Fruit fly (Drosophila melanogaster) whole organism, embryonic: Measurements from ENCODE around the gene Sclp.
A peak's percentile ranks its signal among the peaks of the same experiment; 100 is the strongest.

Experiments used
- BEAF-32 ChIP-seq: fragments of 200-800 bp; sonication (Bioruptor generic); optimal IDR thresholded peaks from 3 replicates; lab custom pipeline; 2017; ENCODE audit warnings: missing biosample characterization, missing genetic modification characterization, mild to moderate bottlenecking, moderate library complexity, missing genetic modification reagents
- CG10959 ChIP-seq: fragments of 200-800 bp; sonication (Bioruptor generic); IDR thresholded peaks from 2 replicates; pipeline ENCODE4 v1.3.6; 2022; ENCODE audit warnings: missing biosample characterization, missing genetic modification characterization
- CG12071 ChIP-seq: fragments of 200-800 bp; sonication (Bioruptor generic); optimal IDR thresholded peaks from 3 replicates; lab custom pipeline; 2018; ENCODE audit warnings: missing biosample characterization, mild to moderate bottlenecking, missing genetic modification characterization
- CG12659 ChIP-seq: fragments of 200-800 bp; sonication (Bioruptor generic); optimal IDR thresholded peaks from 3 replicates; lab custom pipeline; 2017; ENCODE audit warnings: mild to moderate bottlenecking, missing biosample characterization, missing genetic modification reagents, missing genetic modification characterization
- CG13424 ChIP-seq: fragments of 200-800 bp; sonication (Bioruptor generic); optimal IDR thresholded peaks from 2 replicates; lab custom pipeline; 2019; ENCODE audit warnings: missing biosample characterization, mild to moderate bottlenecking, missing genetic modification characterization, moderate library complexity
- CG14441 ChIP-seq: fragments of 200-800 bp; sonication (Bioruptor generic); IDR thresholded peaks from 2 replicates; pipeline ENCODE4 v1.3.6; 2022; ENCODE audit warnings: missing biosample characterization, missing genetic modification characterization
- CG1602 ChIP-seq: fragments of 200-800 bp; sonication (Bioruptor generic); optimal IDR thresholded peaks from 3 replicates; lab custom pipeline; 2016; ENCODE audit warnings: missing biosample characterization, missing genetic modification characterization
- CG1647 ChIP-seq: fragments of 200-800 bp; sonication (Bioruptor generic); optimal IDR thresholded peaks from 3 replicates; lab custom pipeline; 2016; ENCODE audit warnings: missing biosample characterization, missing genetic modification characterization
- CG16779 ChIP-seq: fragments of 200-800 bp; sonication (Bioruptor generic); IDR thresholded peaks from 2 replicates; pipeline ENCODE4 v1.3.6; 2022; ENCODE audit warnings: missing biosample characterization, missing genetic modification characterization
- CG16815 ChIP-seq: fragments of 200-800 bp; sonication (Bioruptor generic); optimal IDR thresholded peaks from 3 replicates; lab custom pipeline; 2017; ENCODE audit warnings: missing biosample characterization, mild to moderate bottlenecking, missing genetic modification characterization
- CG2116 ChIP-seq: fragments of 200-800 bp; sonication (Bioruptor generic); optimal IDR thresholded peaks from 3 replicates; lab custom pipeline; 2018; ENCODE audit warnings: missing biosample characterization, mild to moderate bottlenecking, missing genetic modification characterization
- CG2120 ChIP-seq: fragments of 200-800 bp; sonication (Bioruptor generic); optimal IDR thresholded peaks from 3 replicates; lab custom pipeline; 2016; ENCODE audit warnings: missing biosample characterization, missing genetic modification characterization
- CG2129 ChIP-seq: fragments of 200-800 bp; sonication (Bioruptor generic); IDR thresholded peaks from 2 replicates; pipeline ENCODE4 v1.3.6; 2022; ENCODE audit warnings: missing biosample characterization, missing genetic modification characterization; ENCODE audit not compliant: partially characterized antibody
- CG2202 ChIP-seq: fragments of 200-800 bp; sonication (Bioruptor generic); optimal IDR thresholded peaks from 2 replicates; lab custom pipeline; 2018; ENCODE audit warnings: missing biosample characterization, mild to moderate bottlenecking, missing genetic modification characterization
- CG3163 ChIP-seq: fragments of 200-800 bp; sonication (Bioruptor generic); optimal IDR thresholded peaks from 3 replicates; lab custom pipeline; 2016; ENCODE audit warnings: missing biosample characterization, missing genetic modification characterization
- CG3838 ChIP-seq: fragments of 200-800 bp; sonication (Bioruptor generic); optimal IDR thresholded peaks from 3 replicates; lab custom pipeline; 2016; ENCODE audit warnings: missing biosample characterization, missing genetic modification characterization
- CG4360 ChIP-seq: fragments of 200-800 bp; sonication (Bioruptor generic); IDR thresholded peaks from 2 replicates; pipeline ENCODE4 v1.3.6; 2022; ENCODE audit warnings: missing biosample characterization, missing genetic modification characterization
- CG43689 ChIP-seq: fragments of 200-800 bp; sonication (Bioruptor generic); IDR thresholded peaks from 2 replicates; pipeline ENCODE4 v1.3.6; 2022; ENCODE audit warnings: missing biosample characterization, missing genetic modification characterization
- CG6175 ChIP-seq: fragments of 200-800 bp; sonication (Bioruptor generic); IDR thresholded peaks from 3 replicates; pipeline ENCODE4 v1.3.6; 2022; ENCODE audit warnings: missing biosample characterization, missing genetic modification characterization
- CG6272 ChIP-seq: fragments of 200-800 bp; sonication (Bioruptor generic); IDR thresholded peaks from 2 replicates; pipeline ENCODE4 v1.3.6; 2022; ENCODE audit warnings: missing biosample characterization, missing genetic modification characterization
- CG7786 ChIP-seq: fragments of 200-800 bp; sonication (Bioruptor generic); optimal IDR thresholded peaks from 2 replicates; lab custom pipeline; 2016; ENCODE audit warnings: missing biosample characterization, missing genetic modification characterization
- CkIIα-i1 ChIP-seq: fragments of 200-800 bp; sonication (Bioruptor generic); IDR thresholded peaks from 2 replicates; pipeline ENCODE4 v1.3.6; 2022; ENCODE audit warnings: missing biosample characterization, missing genetic modification characterization
- D ChIP-seq, 2 experiments: fragments of 200-800 bp in 1 of 2; fragments of >200 bp in 1 of 2; sonication (Bioruptor generic) in 1 of 2; optimal IDR thresholded peaks; 2 replicates in 1 of 2; 3 replicates in 1 of 2; lab custom pipeline; 2017; ENCODE audit warnings: mild to moderate bottlenecking in 1 of 2, missing biosample characterization in 1 of 2, missing genetic modification characterization in 1 of 2, missing genetic modification reagents in 1 of 2
- D19A ChIP-seq: fragments of 200-800 bp; optimal IDR thresholded peaks from 3 replicates; lab custom pipeline; 2019; ENCODE audit warnings: missing biosample characterization, mild to moderate bottlenecking, missing genetic modification characterization, moderate library complexity
- Dfd ChIP-seq, 2 experiments: fragments of >200 bp; optimal IDR thresholded peaks; 2 replicates each; lab custom pipeline; 2017; ENCODE audit warnings: missing biosample characterization in 2 of 2, missing genetic modification characterization in 2 of 2
- Dip2 ChIP-seq: fragments of 200-800 bp; sonication (Bioruptor generic); IDR thresholded peaks from 2 replicates; pipeline ENCODE4 v1.3.6; 2022; ENCODE audit warnings: missing biosample characterization, missing genetic modification characterization
- HLH3B ChIP-seq: fragments of 200-800 bp; sonication (Bioruptor generic); IDR thresholded peaks from 2 replicates; pipeline ENCODE4 v1.3.6; 2022; ENCODE audit warnings: missing biosample characterization, missing genetic modification characterization
- Hmr ChIP-seq: fragments of 200-800 bp; sonication (Bioruptor generic); optimal IDR thresholded peaks from 3 replicates; lab custom pipeline; 2017; ENCODE audit warnings: mild to moderate bottlenecking, missing biosample characterization, missing genetic modification reagents, missing genetic modification characterization
- Kr ChIP-seq: fragments of 200-800 bp; sonication (Bioruptor generic); optimal IDR thresholded peaks from 2 replicates; lab custom pipeline; 2017; ENCODE audit warnings: missing biosample characterization, mild to moderate bottlenecking, missing genetic modification characterization
- Mad ChIP-seq: fragments of 200-800 bp; sonication (Bioruptor generic); optimal IDR thresholded peaks from 2 replicates; lab custom pipeline; 2016; ENCODE audit warnings: missing biosample characterization, missing genetic modification characterization
- Max ChIP-seq: fragments of 200-800 bp; sonication (Bioruptor generic); optimal IDR thresholded peaks from 2 replicates; lab custom pipeline; 2016; ENCODE audit warnings: missing biosample characterization, mild to moderate bottlenecking, missing genetic modification characterization
- Nf-YA ChIP-seq: fragments of 200-800 bp; sonication (Bioruptor generic); IDR thresholded peaks from 2 replicates; pipeline ENCODE4 v1.3.6; 2022; ENCODE audit warnings: missing biosample characterization, missing genetic modification characterization
- Xrp1 ChIP-seq: fragments of 200-800 bp; sonication (Bioruptor generic); IDR thresholded peaks from 2 replicates; pipeline ENCODE4 v1.3.6; 2022; ENCODE audit warnings: missing biosample characterization, missing genetic modification characterization
- ab ChIP-seq: fragments of 200-800 bp; sonication (Bioruptor generic); optimal IDR thresholded peaks from 2 replicates; lab custom pipeline; 2016; ENCODE audit warnings: missing biosample characterization, missing genetic modification characterization
- ash1 ChIP-seq: fragments of 200-800 bp; sonication (Bioruptor generic); optimal IDR thresholded peaks from 2 replicates; lab custom pipeline; 2018; ENCODE audit warnings: missing biosample characterization, mild to moderate bottlenecking, missing genetic modification characterization
- bcd ChIP-seq: fragments of 200-800 bp; sonication (Bioruptor generic); optimal IDR thresholded peaks from 2 replicates; lab custom pipeline; 2017; ENCODE audit warnings: missing biosample characterization, mild to moderate bottlenecking, missing genetic modification characterization
- cato ChIP-seq: fragments of 200-800 bp; sonication (Bioruptor generic); optimal IDR thresholded peaks from 2 replicates; lab custom pipeline; 2016; ENCODE audit warnings: missing biosample characterization, missing genetic modification characterization, borderline replicate concordance
- chinmo ChIP-seq: fragments of 200-800 bp; sonication (Bioruptor generic); IDR thresholded peaks from 4 replicates; pipeline ENCODE4 v1.3.6; 2022; ENCODE audit warnings: missing biosample characterization, missing genetic modification characterization; ENCODE audit not compliant: partially characterized antibody
- dati ChIP-seq: fragments of 200-800 bp; sonication (Bioruptor generic); IDR thresholded peaks from 2 replicates; pipeline ENCODE4 v1.3.6; 2022; ENCODE audit warnings: missing biosample characterization, missing genetic modification characterization
- dpn ChIP-seq, 2 experiments: fragments of 200-800 bp; sonication (Bioruptor generic); optimal IDR thresholded peaks; 3 replicates each; lab custom pipeline; 2016; ENCODE audit warnings: missing biosample characterization in 2 of 2, missing genetic modification characterization in 2 of 2
- esg ChIP-seq: fragments of 200-800 bp; sonication (Bioruptor generic); conservative IDR thresholded peaks from 2 replicates; pipeline ENCODE4 v1.3.6; 2022; ENCODE audit warnings: missing biosample characterization, missing genetic modification characterization
- fd3F ChIP-seq: fragments of 200-800 bp; sonication (Bioruptor generic); optimal IDR thresholded peaks from 2 replicates; lab custom pipeline; 2018; ENCODE audit warnings: missing biosample characterization, mild to moderate bottlenecking, missing genetic modification characterization, moderate library complexity
- lola ChIP-seq, 3 experiments: fragments of >200 bp in 2 of 3; fragments of 200-800 bp in 1 of 3; sonication (Bioruptor generic) in 1 of 3; optimal IDR thresholded peaks; 2 replicates each; lab custom pipeline; 2017 to 2019; ENCODE audit warnings: missing biosample characterization in 3 of 3, missing genetic modification characterization in 3 of 3, mild to moderate bottlenecking in 1 of 3, moderate library complexity in 1 of 3
- nom ChIP-seq: fragments of 200-800 bp; sonication (Bioruptor generic); optimal IDR thresholded peaks from 2 replicates; lab custom pipeline; 2017; ENCODE audit warnings: missing biosample characterization, missing genetic modification characterization, mild to moderate bottlenecking, moderate library complexity, missing genetic modification reagents
- seq ChIP-seq: fragments of 200-800 bp; sonication (Bioruptor generic); IDR thresholded peaks from 2 replicates; pipeline ENCODE4 v1.3.6; 2022; ENCODE audit warnings: missing biosample characterization, missing genetic modification characterization
- sima ChIP-seq: fragments of 200-800 bp; sonication (Bioruptor generic); optimal IDR thresholded peaks from 2 replicates; lab custom pipeline; 2016; ENCODE audit warnings: missing biosample characterization, missing genetic modification characterization
- so ChIP-seq: fragments of 200-800 bp; sonication (Bioruptor generic); IDR thresholded peaks from 3 replicates; pipeline ENCODE4 v1.3.6; 2022; ENCODE audit warnings: missing biosample characterization, missing genetic modification characterization
- tio ChIP-seq: fragments of 200-800 bp; sonication (Bioruptor generic); optimal IDR thresholded peaks from 2 replicates; lab custom pipeline; 2017; ENCODE audit warnings: missing biosample characterization, missing genetic modification characterization, inconsistent platforms
- vfl ChIP-seq: fragments of 200-800 bp; sonication (Bioruptor generic); optimal IDR thresholded peaks from 2 replicates; lab custom pipeline; 2016; ENCODE audit warnings: missing biosample characterization, missing genetic modification characterization
- yki ChIP-seq: fragments of >200 bp; optimal IDR thresholded peaks from 3 replicates; lab custom pipeline; 2018

Sclp gene

dm6 chrX:11915154-11915593 is 9.3 kb downstream of the Sclp start (continued):
- TF ChIP-seq CG2120 (GFP tag; lab: Kevin White, UChicago) = peak; percentile 58
- no peak for TF ChIP-seq Kr (GFP tag; lab: Kevin White, UChicago)
- TF ChIP-seq chinmo (GFP tag; lab: Robert Waterston, UW) = peak; percentile 86
- TF ChIP-seq D (optimal IDR thresholded peaks at IDR 0.05; lab: Kevin White, UChicago) = no peak
- TF ChIP-seq D (GFP tag; optimal IDR thresholded peaks at IDR 0.05; lab: Kevin White, UChicago) = peak; percentile 88
- TF ChIP-seq CkIIα-i1 = no peak
- no peak for TF ChIP-seq sima (GFP tag; lab: Kevin White, UChicago)
- TF ChIP-seq bcd (GFP tag; lab: Kevin White, UChicago) = peak; percentile 92
- peak in 1 of 3 experiments; percentile 95 for TF ChIP-seq lola (GFP tag; optimal IDR thresholded peaks at IDR 0.05; lab: Kevin White, UChicago)
- TF ChIP-seq nom (GFP tag; lab: Kevin White, UChicago) = peak; percentile 85
- peak; percentile 87 for TF ChIP-seq Hmr
- peak; percentile 73 for TF ChIP-seq CG10959 (GFP tag; lab: Robert Waterston, UW)
- peak; percentile 90 for TF ChIP-seq D19A (tag; lab: Kevin White, UChicago)
- TF ChIP-seq CG4360 = peak; percentile 51
- peak; percentile 90 for TF ChIP-seq Xrp1
- peak; percentile 32 for TF ChIP-seq Max (GFP tag; lab: Kevin White, UChicago)
- TF ChIP-seq Dfd (GFP tag; optimal IDR thresholded peaks at IDR 0.05; lab: Kevin White, UChicago) = no peak
- 0 out of 2 replicates have a peak, but pooled peaks have one; percentile 4 for TF ChIP-seq CG43689 (GFP tag; lab: Robert Waterston, UW)
- peak; percentile 80 for TF ChIP-seq CG6272 (GFP tag; lab: Robert Waterston, UW)
- 0 out of 2 replicates have a peak, but pooled peaks have one; percentile 28 for TF ChIP-seq Nf-YA (GFP tag; lab: Robert Waterston, UW)
- TF ChIP-seq vfl (GFP tag; lab: Kevin White, UChicago) = peak; percentile 6
- peak; percentile 81 for TF ChIP-seq CG14441 (GFP tag; lab: Robert Waterston, UW)
- no peak for TF ChIP-seq CG1647 (GFP tag; lab: Kevin White, UChicago)
- TF ChIP-seq CG3163 (GFP tag; lab: Kevin White, UChicago) = no peak
- TF ChIP-seq esg (GFP tag; lab: Robert Waterston, UW) = peak; percentile 86
- TF ChIP-seq CG13424 (tag; lab: Kevin White, UChicago) = peak; percentile 95
- TF ChIP-seq CG16815 (GFP tag; lab: Kevin White, UChicago) = peak; percentile 89
- TF ChIP-seq dpn (GFP tag; optimal IDR thresholded peaks at IDR 0.05; lab: Kevin White, UChicago) = peak in 1 of 2 experiments; percentile 80
- TF ChIP-seq tio (GFP tag; lab: Kevin White, UChicago) = peak; percentile 84
- TF ChIP-seq CG3838 (GFP tag; lab: Kevin White, UChicago) = no peak
- peak; percentile 25 for TF ChIP-seq Mad (GFP tag; lab: Kevin White, UChicago)
- TF ChIP-seq CG2202 (tag; lab: Kevin White, UChicago) = peak; percentile 81
- peak; percentile 41 for TF ChIP-seq CG2116 (GFP tag; lab: Kevin White, UChicago)
- 0 out of 2 replicates have a peak, but pooled peaks have one; percentile 15 for TF ChIP-seq CG16779
- TF ChIP-seq CG2129 (GFP tag; lab: Robert Waterston, UW) = no peak
- TF ChIP-seq ab (GFP tag; lab: Kevin White, UChicago) = no peak
- TF ChIP-seq cato (GFP tag; lab: Kevin White, UChicago) = peak; percentile 29
- TF ChIP-seq BEAF-32 (GFP tag; lab: Kevin White, UChicago) = no peak
- no peak for TF ChIP-seq ash1
- TF ChIP-seq so (GFP tag; lab: Robert Waterston, UW) = peak; percentile 90
- TF ChIP-seq CG6175 (GFP tag; lab: Robert Waterston, UW) = peak; percentile 92
- peak; percentile 91 for TF ChIP-seq CG12659
- TF ChIP-seq CG1602 (GFP tag; lab: Kevin White, UChicago) = peak; percentile 79
- no peak for TF ChIP-seq CG7786 (GFP tag; lab: Kevin White, UChicago)
- no peak for TF ChIP-seq yki
- TF ChIP-seq HLH3B (GFP tag; lab: Robert Waterston, UW) = peak; percentile 82
- TF ChIP-seq CG12071 (GFP tag; lab: Kevin White, UChicago) = peak; percentile 61
- 0 out of 2 replicates have a peak, but pooled peaks have one; percentile 34 for TF ChIP-seq Dip2 (GFP tag; lab: Robert Waterston, UW)
- peak; percentile 85 for TF ChIP-seq fd3F
- TF ChIP-seq seq (GFP tag; lab: Robert Waterston, UW) = peak; percentile 84
- no peak for TF ChIP-seq dati (GFP tag; lab: Robert Waterston, UW)
